Fruit fly (Drosophila melanogaster) whole organism, prepupa: ENCODE data around the gene CG12795.

Source experiments
- CG16779 ChIP-seq: fragments of 200-800 bp; sonication (Bioruptor generic); optimal IDR thresholded peaks from 3 replicates; lab custom pipeline; 2017; ENCODE audit warnings: missing biosample characterization, mild to moderate bottlenecking, missing genetic modification characterization
- Sox14 ChIP-seq: fragments of 200-800 bp; sonication (Bioruptor generic); optimal IDR thresholded peaks from 3 replicates; lab custom pipeline; 2016; ENCODE audit warnings: missing biosample characterization, missing genetic modification characterization

dm6 chr2L:3428419-3429097, 23.7 kb upstream of the CG12795 start:
- TF ChIP-seq CG16779 (tag; lab: Kevin White, UChicago): no peak
- TF ChIP-seq Sox14: no peak
